Fruit fly (Drosophila melanogaster): ENCODE measurements around the gene Mcm6.

The Mcm6 gene

dm6 chrX:6661392-6661837 is 12.8 kb upstream of the Mcm6 start, which contains the start of the genes CG3224 and Ctr1A (continued):
- no peak for TF ChIP-seq al (GFP tag; IDR thresholded peaks at IDR 0.05)
- TF ChIP-seq CG14860 (GFP tag; IDR thresholded peaks at IDR 0.05; ENCODE audit: partially characterized antibody) = no peak
- no peak for TF ChIP-seq Hmx (GFP tag; optimal IDR thresholded peaks at IDR 0.05)
- no peak for TF ChIP-seq Dbx (GFP tag; IDR thresholded peaks at IDR 0.05)
- TF ChIP-seq tx (GFP tag; optimal IDR thresholded peaks at IDR 0.05) = no peak
- TF ChIP-seq ssp (GFP tag; IDR thresholded peaks at IDR 0.05) = no peak
- no peak for TF ChIP-seq HHEX (GFP tag; optimal IDR thresholded peaks at IDR 0.05)
- no peak for TF ChIP-seq CG10366 (GFP tag; IDR thresholded peaks at IDR 0.05)
- TF ChIP-seq Dref (GFP tag; IDR thresholded peaks at IDR 0.05) = peak; percentile 69
- peak; percentile 51 to 89 for TF ChIP-seq crp (GFP tag; optimal IDR thresholded peaks at IDR 0.05)
- no peak for TF ChIP-seq CG10431 (GFP tag; optimal IDR thresholded peaks at IDR 0.05)
- no peak for TF ChIP-seq CG12299 (tag; optimal IDR thresholded peaks at IDR 0.05)
- no peak for TF ChIP-seq CG6791 (GFP tag; IDR thresholded peaks at IDR 0.05; ENCODE audit: partially characterized antibody)
- TF ChIP-seq Atf6 (GFP tag; IDR thresholded peaks at IDR 0.05) = no peak
- TF ChIP-seq CG42726 (GFP tag; IDR thresholded peaks at IDR 0.05; ENCODE audit: partially characterized antibody) = no peak
- TF ChIP-seq CG12219 (GFP tag; optimal IDR thresholded peaks at IDR 0.05) = no peak
- no peak for TF ChIP-seq dan (GFP tag; IDR thresholded peaks at IDR 0.05)
- no peak for TF ChIP-seq tap (tag; optimal IDR thresholded peaks at IDR 0.05)
- TF ChIP-seq Dp (GFP tag; optimal IDR thresholded peaks at IDR 0.05) = peak; percentile 26
- no peak for TF ChIP-seq Opbp (GFP tag; IDR thresholded peaks at IDR 0.05; ENCODE audit: partially characterized antibody)
- no peak for TF ChIP-seq CG4328 (GFP tag; optimal IDR thresholded peaks at IDR 0.05)
- TF ChIP-seq CG2199 (GFP tag; IDR thresholded peaks at IDR 0.05) = no peak
- no peak for TF ChIP-seq CG2678 (tag; optimal IDR thresholded peaks at IDR 0.05)
- TF ChIP-seq Bdp1 (GFP tag; optimal IDR thresholded peaks at IDR 0.05) = no peak
- no peak for TF ChIP-seq nerfin-2 (GFP tag; IDR thresholded peaks at IDR 0.05; ENCODE audit: partially characterized antibody)
- TF ChIP-seq Nf-YB (GFP tag; optimal IDR thresholded peaks at IDR 0.05) = no peak
- TF ChIP-seq CG15601 (tag; optimal IDR thresholded peaks at IDR 0.05) = peak; percentile 19
- no peak for TF ChIP-seq phol (tag; optimal IDR thresholded peaks at IDR 0.05)
- TF ChIP-seq CG2712 (tag; optimal IDR thresholded peaks at IDR 0.05) = no peak
- no peak for TF ChIP-seq kni (GFP tag; optimal IDR thresholded peaks at IDR 0.05)
- TF ChIP-seq NK7.1 (GFP tag; optimal IDR thresholded peaks at IDR 0.05) = no peak
- TF ChIP-seq rib (GFP tag; IDR thresholded peaks at IDR 0.05) = no peak
- peak; percentile 21; the same call in 1 of the 3 replicates for TF ChIP-seq CG17361 (GFP tag; IDR thresholded peaks at IDR 0.05)
- no peak for TF ChIP-seq psq (GFP tag; optimal IDR thresholded peaks at IDR 0.05)
- no peak for TF ChIP-seq CG13424 (tag; optimal IDR thresholded peaks at IDR 0.05)
- TF ChIP-seq bigmax (GFP tag; optimal IDR thresholded peaks at IDR 0.05) = no peak
- TF ChIP-seq Sry-β (GFP tag; optimal IDR thresholded peaks at IDR 0.05) = no peak
- TF ChIP-seq CG13287 (GFP tag; IDR thresholded peaks at IDR 0.05; ENCODE audit: partially characterized antibody) = peak; percentile 56
- no peak for TF ChIP-seq ranshi (GFP tag; IDR thresholded peaks at IDR 0.05)
- no peak for TF ChIP-seq CG6175 (GFP tag; IDR thresholded peaks at IDR 0.05)
- no peak for TF ChIP-seq da (GFP tag; optimal IDR thresholded peaks at IDR 0.05)
- TF ChIP-seq CG15514 (GFP tag; optimal IDR thresholded peaks at IDR 0.05) = peak; percentile 37
- TF ChIP-seq D19B (GFP tag; optimal IDR thresholded peaks at IDR 0.05) = no peak
- no peak for TF ChIP-seq D19A (tag; optimal IDR thresholded peaks at IDR 0.05)
- peak; percentile 80 for TF ChIP-seq Sry-δ (GFP tag; optimal IDR thresholded peaks at IDR 0.05)
- TF ChIP-seq seq (GFP tag; IDR thresholded peaks at IDR 0.05) = no peak
- TF ChIP-seq CG11456 (GFP tag; IDR thresholded peaks at IDR 0.05) = no peak
- no peak for TF ChIP-seq CG9437 (GFP tag; optimal IDR thresholded peaks at IDR 0.05)
- no peak for TF ChIP-seq zfh1 (GFP tag; IDR thresholded peaks at IDR 0.05)
- TF ChIP-seq CG32532 (GFP tag; IDR thresholded peaks at IDR 0.05) = no peak
- peak in 1 of 2 experiments; percentile 11 for TF ChIP-seq insv (GFP tag; optimal IDR thresholded peaks at IDR 0.05)
